Worm (Caenorhabditis elegans): ENCODE measurements around the gene F59B1.2.
A peak's percentile ranks its signal among the peaks of the same experiment; 100 is the strongest.
"Not testable (repeated sequence)": the region's sequence is repeated elsewhere in the genome, so short reads cannot be mapped to it uniquely, and the experiment has no call there.

The F59B1.2 gene

DNA sequence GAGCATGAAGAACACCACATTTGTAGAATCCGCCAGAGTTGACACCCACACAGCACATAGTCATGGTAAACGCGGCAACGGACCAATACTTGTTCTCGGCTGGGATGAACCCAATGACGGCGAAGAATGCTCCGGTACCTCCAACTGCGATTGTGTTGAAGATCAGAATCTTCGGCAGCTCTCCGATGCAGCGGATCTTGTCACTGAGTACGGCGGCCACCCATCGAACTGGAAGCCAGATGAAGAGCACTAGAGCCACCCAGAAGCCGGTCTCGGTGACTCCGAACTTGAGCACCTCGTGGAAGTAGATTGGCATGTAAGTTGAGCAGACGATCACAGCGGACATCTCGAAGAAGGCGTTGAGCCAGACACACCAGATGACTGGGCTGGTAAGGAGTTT is 20.1 kb upstream of the F59B1.2 start:
- TF ChIP-seq dao-5 (tag; optimal IDR thresholded peaks at IDR 0.05): no peak
- TF ChIP-seq him-1 (tag; optimal IDR thresholded peaks at IDR 0.05): no peak
- TF ChIP-seq W03F9.2 (tag; optimal IDR thresholded peaks at IDR 0.05): no peak

DNA sequence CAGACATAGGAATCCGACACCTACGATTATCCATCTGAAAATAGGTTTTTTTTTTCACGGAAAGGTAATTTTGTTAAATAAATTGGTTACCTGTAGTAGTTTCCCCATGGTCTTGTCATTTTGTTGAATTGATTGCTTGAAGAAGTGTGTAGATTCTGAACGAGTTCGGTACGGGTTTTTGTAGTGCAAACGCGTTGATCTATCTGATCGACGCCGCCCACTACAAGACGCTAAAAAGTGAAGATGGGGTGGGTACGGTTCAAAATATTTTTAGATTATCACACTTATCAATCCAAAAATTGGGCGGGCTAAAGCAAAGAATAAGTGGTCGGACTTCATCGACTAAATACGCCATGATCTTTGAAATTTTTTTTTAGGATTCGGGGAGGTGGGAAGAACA is 18.7 kb upstream of the F59B1.2 start, which contains the start of gene T22F3.11:
TSS of gene T22F3.11 (minus strand) at position 157 of the 400 bp plus-strand sequence.
- TF ChIP-seq W03F9.2 (tag; optimal IDR thresholded peaks at IDR 0.05) (no peak), him-1 (tag; optimal IDR thresholded peaks at IDR 0.05) (no peak), dao-5 (tag; optimal IDR thresholded peaks at IDR 0.05) (no peak)

DNA sequence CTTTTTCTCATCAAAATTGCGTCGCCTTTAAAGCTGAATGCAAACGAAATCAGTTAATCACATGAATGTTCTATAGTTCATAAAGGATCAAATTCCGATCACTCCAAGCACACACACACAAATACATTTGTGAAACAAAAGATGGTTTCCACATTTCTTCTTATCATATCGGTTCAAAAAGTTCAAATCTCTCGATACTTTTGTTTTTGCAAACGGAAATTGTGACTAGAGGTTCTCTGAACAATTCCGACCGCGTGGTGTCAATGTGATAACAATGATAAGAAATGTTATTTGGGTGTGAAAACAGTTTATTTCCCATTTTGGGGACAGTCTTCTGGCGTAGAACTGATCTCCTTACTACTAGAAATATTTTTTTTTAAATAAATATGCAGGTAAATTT is 16.3 kb upstream of the F59B1.2 start:
- TF ChIP-seq him-1 (tag; optimal IDR thresholded peaks at IDR 0.05) (no peak), W03F9.2 (tag; optimal IDR thresholded peaks at IDR 0.05) (no peak), dao-5 (tag; optimal IDR thresholded peaks at IDR 0.05) (no peak)

DNA sequence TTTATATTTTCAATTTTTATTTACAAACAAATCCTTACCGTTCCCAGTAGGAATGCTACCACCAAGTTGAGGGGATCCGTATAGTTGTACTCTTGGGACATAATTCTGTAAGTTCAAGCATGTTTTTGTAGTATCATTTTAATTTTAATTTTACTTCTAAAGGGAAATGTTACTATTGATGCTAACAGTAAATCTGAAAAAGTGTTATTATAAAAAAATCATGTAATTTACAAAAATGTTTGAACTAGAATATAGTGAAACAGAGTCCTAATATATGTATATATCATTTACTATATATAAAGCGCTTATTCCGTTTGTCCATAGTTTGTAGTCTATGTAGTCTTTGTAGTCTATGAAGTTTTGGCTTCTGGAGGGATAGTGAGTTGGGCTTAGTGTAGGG is 12.5 kb upstream of the F59B1.2 start, which contains the start of gene srx-93:
TSS of gene srx-93 (minus strand) at position 101 of the 400 bp plus-strand sequence.
- not testable (repeated sequence) for TF ChIP-seq W03F9.2, him-1, dao-5 (tag; optimal IDR thresholded peaks at IDR 0.05)

DNA sequence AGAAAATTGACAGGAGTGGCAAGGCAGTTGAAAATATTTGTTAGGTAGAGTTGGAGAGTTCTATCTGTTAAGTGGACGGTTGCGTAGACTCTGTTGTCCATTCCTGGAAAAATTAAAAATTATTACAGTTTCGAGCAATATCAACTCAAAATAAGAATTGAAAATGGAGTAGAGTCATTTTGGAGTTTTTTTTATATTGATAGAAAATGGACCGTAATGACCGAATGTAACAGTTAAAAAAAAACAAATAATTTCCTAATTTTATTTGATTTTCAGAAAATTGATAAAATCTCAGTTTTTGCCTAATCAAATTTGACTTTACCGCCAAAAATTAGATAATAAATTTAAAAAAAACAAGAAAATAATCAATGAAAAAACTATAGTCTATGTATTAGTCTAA is 6.2 kb upstream of the F59B1.2 start, which contains the start of gene F59B1.4:
TSS of gene F59B1.4 (minus strand) at position 101 of the 400 bp plus-strand sequence.
- TF ChIP-seq dao-5 (tag; optimal IDR thresholded peaks at IDR 0.05): no peak
- TF ChIP-seq W03F9.2 (tag; optimal IDR thresholded peaks at IDR 0.05): no peak
- no peak for TF ChIP-seq him-1 (tag; optimal IDR thresholded peaks at IDR 0.05)

DNA sequence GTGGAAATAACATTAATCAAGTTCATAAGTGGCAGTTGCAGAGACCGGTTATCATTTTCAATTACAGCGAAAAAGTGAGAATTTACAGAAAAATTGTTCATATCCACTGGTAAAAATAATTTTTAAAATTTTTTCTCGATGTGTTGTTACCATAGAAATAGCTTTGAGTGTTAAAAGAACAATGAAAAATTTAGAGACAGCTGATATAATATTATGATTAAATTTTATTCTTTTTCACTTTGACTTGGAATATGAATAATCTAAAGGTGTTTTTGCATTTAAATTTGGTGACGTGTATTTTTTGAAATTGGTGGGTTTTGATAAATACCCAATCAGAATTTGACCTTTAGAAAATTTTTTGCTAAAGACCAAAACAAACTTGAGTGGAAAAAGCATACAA is 1.6 kb upstream of the F59B1.2 start, which contains the start of gene F59B1.6:
TSS of gene F59B1.6 (minus strand) at position 101 of the 400 bp plus-strand sequence.
- TF ChIP-seq dao-5 (tag; optimal IDR thresholded peaks at IDR 0.05) (no peak), him-1 (tag; optimal IDR thresholded peaks at IDR 0.05) (no peak), W03F9.2 (tag; optimal IDR thresholded peaks at IDR 0.05) (no peak)

DNA sequence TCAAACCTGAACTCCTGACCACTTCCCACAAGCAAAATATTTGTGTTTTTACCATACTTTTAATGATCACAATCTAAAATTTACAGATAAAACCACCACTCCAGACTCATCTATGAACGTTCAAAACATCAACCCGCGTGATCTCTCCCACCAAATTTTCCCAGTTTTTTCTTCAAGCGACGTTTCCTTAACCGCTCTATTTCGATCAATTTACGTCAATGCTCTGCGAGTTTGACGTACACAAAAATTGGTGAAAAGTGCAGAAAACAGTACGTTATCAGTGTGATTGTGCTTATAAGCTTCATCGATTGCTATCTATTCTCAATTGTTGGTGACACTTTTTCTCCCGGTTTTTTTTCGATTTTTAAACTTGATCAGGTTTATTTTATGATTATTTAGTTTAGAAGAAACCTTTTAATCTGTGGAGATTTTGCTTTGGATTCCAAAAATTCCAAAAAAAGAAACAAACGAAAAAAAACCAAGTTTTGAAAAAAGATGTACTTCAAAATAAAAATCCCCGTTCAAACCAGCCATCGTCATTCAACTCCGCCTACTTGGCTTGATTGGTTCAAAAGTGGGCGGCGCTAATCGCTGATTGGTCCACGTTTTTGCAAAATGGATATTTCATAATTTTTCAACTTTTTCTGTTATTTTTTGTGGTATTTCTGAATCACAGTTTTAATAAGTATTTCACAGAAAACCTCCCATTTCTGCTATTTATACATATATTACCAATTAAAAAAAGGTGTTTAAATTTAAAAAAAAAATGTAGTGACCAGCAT is 701 bp upstream of the F59B1.2 start:
- TF ChIP-seq W03F9.2 (tag; optimal IDR thresholded peaks at IDR 0.05) (no peak), dao-5 (tag; optimal IDR thresholded peaks at IDR 0.05) (no peak), him-1 (tag; optimal IDR thresholded peaks at IDR 0.05) (no peak)

DNA sequence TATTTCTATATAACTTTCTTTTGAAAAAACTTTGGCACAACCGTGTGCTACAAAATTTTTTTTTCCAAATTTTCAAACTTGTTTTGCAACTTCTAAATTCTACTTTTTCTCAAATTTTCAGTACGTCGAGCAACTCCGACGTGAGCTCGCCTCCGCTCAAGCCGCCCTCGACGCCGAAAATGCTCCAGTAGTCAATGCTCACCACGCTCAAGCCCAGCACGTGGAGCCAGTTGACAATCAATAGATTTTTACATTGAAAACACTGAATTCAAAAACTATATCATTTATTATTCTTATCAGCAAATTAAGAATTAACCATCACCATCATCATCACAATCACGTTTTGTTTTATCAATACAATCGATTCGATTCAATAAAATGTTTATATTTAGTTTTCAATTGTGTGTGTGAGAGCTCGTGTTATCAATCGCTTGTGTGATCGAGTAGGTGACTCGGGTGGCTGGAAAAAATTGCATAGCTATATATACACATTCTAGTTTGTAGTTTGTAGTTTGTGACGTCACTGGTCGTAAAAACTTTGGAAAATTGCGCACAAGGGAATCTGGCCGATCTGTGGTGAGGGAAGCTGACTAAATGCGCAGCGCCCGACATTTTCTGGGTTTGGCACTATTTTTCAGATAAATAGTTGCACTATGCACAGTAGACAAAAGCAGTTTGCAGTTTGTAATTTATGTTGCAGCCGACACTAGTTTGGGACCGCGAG is 1.3 kb downstream of the F59B1.2 start:
- peak; percentile 10 for TF ChIP-seq dao-5 (tag; optimal IDR thresholded peaks at IDR 0.05)
- no peak for TF ChIP-seq W03F9.2 (tag; optimal IDR thresholded peaks at IDR 0.05)

DNA sequence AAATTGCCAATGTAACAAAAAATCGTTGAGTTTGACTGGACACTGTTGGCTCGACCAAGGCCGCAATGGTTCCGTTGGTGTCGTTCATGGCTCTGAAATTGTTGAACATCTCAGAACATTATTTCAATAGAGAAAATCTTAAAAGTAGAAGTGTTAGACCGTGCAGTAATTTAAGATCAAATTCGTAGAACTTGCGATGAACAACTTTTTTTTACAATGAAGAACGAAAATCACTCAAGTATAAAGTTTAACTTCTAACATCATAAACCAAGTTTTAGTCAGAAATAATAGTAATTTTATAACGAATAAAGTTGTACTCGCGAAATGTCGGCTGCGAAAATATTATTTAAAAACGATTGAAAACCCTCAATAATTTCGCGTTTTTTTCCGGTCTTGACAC is 3.9 kb downstream of the F59B1.2 start, which contains the start of gene srx-41:
TSS of gene srx-41 (minus strand) at position 101 of the 400 bp plus-strand sequence.
- TF ChIP-seq dao-5 (tag; optimal IDR thresholded peaks at IDR 0.05) (no peak), W03F9.2 (tag; optimal IDR thresholded peaks at IDR 0.05) (no peak), him-1 (tag; optimal IDR thresholded peaks at IDR 0.05) (no peak)

DNA sequence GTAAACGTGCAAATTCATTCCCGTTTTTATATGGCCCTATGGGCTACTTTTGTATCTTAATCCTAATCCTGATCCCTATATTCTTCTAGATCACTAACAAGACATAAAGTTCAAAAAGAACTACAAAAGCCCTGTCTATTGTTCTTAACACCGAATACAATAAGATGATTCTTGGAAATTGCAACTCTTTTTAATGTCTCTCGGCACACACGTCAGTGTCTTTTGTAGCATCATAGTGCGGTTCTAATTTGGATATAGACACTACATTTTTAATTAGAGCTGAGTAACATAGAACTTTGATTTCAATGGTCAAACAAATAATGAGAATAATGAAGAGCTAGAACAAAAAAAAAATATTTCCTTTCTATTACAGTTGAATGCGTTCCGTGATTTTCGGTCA is 6.7 kb downstream of the F59B1.2 start:
- TF ChIP-seq dao-5 (tag; optimal IDR thresholded peaks at IDR 0.05) (no peak), W03F9.2 (tag; optimal IDR thresholded peaks at IDR 0.05) (no peak), him-1 (tag; optimal IDR thresholded peaks at IDR 0.05) (no peak)

DNA sequence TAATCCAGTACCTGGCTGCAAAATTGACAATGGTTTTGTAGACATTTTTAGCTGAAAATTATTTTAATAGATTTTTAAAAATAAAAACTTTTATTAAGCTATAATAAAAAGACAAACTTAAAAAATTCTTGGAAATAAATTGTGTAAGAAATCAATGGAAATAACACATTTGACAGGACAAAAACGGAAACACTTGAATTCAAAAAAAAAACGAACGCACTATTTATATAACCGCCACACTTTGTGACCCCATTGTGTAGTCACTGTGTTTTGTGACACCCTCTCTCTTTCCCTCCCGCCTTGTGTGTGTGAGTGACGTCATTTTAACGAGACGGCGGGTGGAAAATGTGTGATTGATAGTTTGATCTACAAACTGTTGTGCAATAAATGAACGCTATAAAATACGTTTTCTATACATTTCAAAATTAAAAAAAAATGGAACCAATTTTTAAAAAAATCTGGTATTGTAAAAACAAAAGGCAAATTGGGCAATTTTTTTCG is 11.1 kb downstream of the F59B1.2 start, which contains the start of gene F59B1.8:
TSS of gene F59B1.8 (minus strand) at position 51 of the 501 bp plus-strand sequence.
- TF ChIP-seq dao-5 (tag; optimal IDR thresholded peaks at IDR 0.05) (no peak), W03F9.2 (tag; optimal IDR thresholded peaks at IDR 0.05) (no peak), him-1 (tag; optimal IDR thresholded peaks at IDR 0.05) (no peak)

DNA sequence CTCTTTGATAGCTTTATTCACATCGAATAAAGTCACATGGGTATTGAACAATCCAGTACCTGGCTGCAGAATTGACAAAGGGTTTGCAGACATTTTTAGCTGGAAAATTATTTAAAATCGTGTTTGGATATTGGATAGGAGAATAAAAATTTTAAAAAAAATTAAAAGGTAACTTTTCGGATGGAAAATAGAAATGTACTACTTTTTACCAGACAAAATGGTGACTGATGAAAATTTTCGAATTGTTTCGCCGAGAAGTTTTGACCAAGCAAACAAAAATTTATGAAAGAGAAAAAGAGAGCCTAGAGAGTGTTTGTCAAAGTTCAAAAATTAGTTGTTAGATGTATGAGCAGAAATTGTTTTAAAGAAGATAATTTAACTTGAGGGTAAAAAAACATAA is 14.7 kb downstream of the F59B1.2 start, which contains the start of gene F59B1.10:
TSS of gene F59B1.10 (minus strand) at position 101 of the 400 bp plus-strand sequence.
- no peak for TF ChIP-seq W03F9.2 (tag; optimal IDR thresholded peaks at IDR 0.05)
- TF ChIP-seq him-1 (tag; optimal IDR thresholded peaks at IDR 0.05): no peak
- TF ChIP-seq dao-5 (tag; optimal IDR thresholded peaks at IDR 0.05): no peak

DNA sequence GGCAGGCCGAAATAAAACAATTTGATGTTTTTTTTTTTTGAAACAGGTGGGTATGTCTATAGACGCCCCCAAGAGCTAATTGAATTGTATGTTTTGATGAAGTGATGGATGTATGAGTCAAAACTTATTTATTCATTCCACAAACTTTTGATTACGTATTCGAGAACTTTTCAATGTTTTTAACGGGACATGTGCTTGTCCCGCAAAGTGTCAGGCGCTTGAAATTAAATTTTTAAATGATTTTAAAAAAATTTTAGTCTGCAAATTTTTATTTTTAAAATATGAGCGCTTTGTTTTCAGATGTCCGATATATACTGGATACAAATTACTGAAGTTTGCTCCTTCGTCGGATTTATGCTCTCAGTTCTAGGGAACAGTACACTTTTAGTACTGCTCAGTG is 16.3 kb downstream of the F59B1.2 start, which contains the start of gene str-114:
TSS of gene str-114 (plus strand) at position 301 of the 400 bp plus-strand sequence.
- TF ChIP-seq W03F9.2 (tag; optimal IDR thresholded peaks at IDR 0.05) (no peak), him-1 (tag; optimal IDR thresholded peaks at IDR 0.05) (no peak), dao-5 (tag; optimal IDR thresholded peaks at IDR 0.05) (no peak)
